Worm (Caenorhabditis elegans) whole organism, L4 larva: Measurements from ENCODE around the gene ZK1236.5.

Experiments used
- Y5F2A.4 ChIP-seq: fragments of 200-800 bp; sonication (Bioruptor generic); optimal IDR thresholded peaks from 2 replicates; lab custom pipeline; 2018; ENCODE audit warnings: mild to moderate bottlenecking, missing genetic modification characterization, missing compliant biosample characterization
- dve-1 ChIP-seq: sonication (generic microtip); optimal IDR thresholded peaks from 2 replicates; lab custom pipeline; 2017; ENCODE audit warnings: antibody characterized with exemption, mild to moderate bottlenecking, missing genetic modification characterization, missing compliant biosample characterization; ENCODE audit not compliant: insufficient read depth
- jun-1 ChIP-seq: fragments of 150-350 bp; optimal IDR thresholded peaks from 2 replicates; lab custom pipeline; 2014; ENCODE audit warnings: missing biosample characterization, missing genetic modification reagents, missing genetic modification characterization
- lir-3 ChIP-seq: sonication (generic microtip); optimal IDR thresholded peaks from 2 replicates; lab custom pipeline; 2016; ENCODE audit warnings: mild to moderate bottlenecking, missing genetic modification characterization, missing compliant biosample characterization
- mdl-1 ChIP-seq, 2 experiments: fragments of 150-350 bp in 1 of 2; sonication (generic microtip) in 1 of 2; optimal IDR thresholded peaks; 2 replicates each; lab custom pipeline; 2014 to 2017; ENCODE audit warnings: missing biosample characterization in 2 of 2, missing genetic modification characterization in 2 of 2
- nhr-11 ChIP-seq: fragments of 150-350 bp; optimal IDR thresholded peaks from 2 replicates; lab custom pipeline; 2014; ENCODE audit warnings: missing biosample characterization, missing genetic modification characterization
- nhr-28 ChIP-seq: fragments of 150-350 bp; optimal IDR thresholded peaks from 2 replicates; lab custom pipeline; 2014; ENCODE audit warnings: missing biosample characterization, missing genetic modification characterization
- nhr-41 ChIP-seq: fragments of 200-800 bp; sonication (Bioruptor generic); IDR thresholded peaks from 2 replicates; pipeline ENCODE4 v1.3.6; 2022; ENCODE audit warnings: missing genetic modification reagents, missing genetic modification characterization, missing compliant biosample characterization
- pha-4 ChIP-seq, 2 experiments: fragments of 150-350 bp in 1 of 2; fragments of 200-800 bp in 1 of 2; sonication (Bioruptor generic) in 1 of 2; IDR thresholded peaks in 1 of 2; optimal IDR thresholded peaks in 1 of 2; 2 replicates each; pipeline versions ENCODE4 v1.3.6 to Lab custom; 2014 to 2022; ENCODE audit warnings: missing genetic modification characterization in 2 of 2, missing genetic modification reagents in 2 of 2, missing biosample characterization in 1 of 2, missing compliant biosample characterization in 1 of 2
- php-3 ChIP-seq: fragments of 200-800 bp; sonication (Bioruptor generic); IDR thresholded peaks from 2 replicates; pipeline ENCODE4 v1.3.6; 2022; ENCODE audit warnings: missing genetic modification reagents, missing genetic modification characterization, missing compliant biosample characterization
- pqm-1 ChIP-seq: sonication (generic microtip); optimal IDR thresholded peaks from 2 replicates; lab custom pipeline; 2017; ENCODE audit warnings: missing biosample characterization, missing genetic modification characterization
- snpc-4 ChIP-seq: fragments of 150-350 bp; optimal IDR thresholded peaks from 2 replicates; lab custom pipeline; 2014; ENCODE audit warnings: missing biosample characterization, missing genetic modification characterization

ce11 chrIII:8394374-8395302 lies 37.4 kb downstream of the ZK1236.5 start, which contains the start of gene ZK353.10:
- TF ChIP-seq dve-1 (tag; lab: Kevin White, UChicago), result no peak
- TF ChIP-seq Y5F2A.4, result no peak
- TF ChIP-seq lir-3, result no peak
- TF ChIP-seq php-3, result no peak
- no peak for TF ChIP-seq snpc-4
- TF ChIP-seq nhr-28 (tag; lab: Kevin White, UChicago), result no peak
- TF ChIP-seq jun-1 (tag; lab: Kevin White, UChicago), result no peak
- TF ChIP-seq nhr-41, result no peak
- no peak for TF ChIP-seq pha-4 (GFP tag; IDR thresholded peaks at IDR 0.05; lab: Robert Waterston, UW)
- TF ChIP-seq pha-4 (tag; optimal IDR thresholded peaks at IDR 0.05; lab: Kevin White, UChicago), result no peak
- no peak for TF ChIP-seq nhr-11 (tag; lab: Kevin White, UChicago)
- TF ChIP-seq mdl-1 (tag; optimal IDR thresholded peaks at IDR 0.05; lab: Kevin White, UChicago), result no peak
- no peak for TF ChIP-seq pqm-1 (tag; lab: Kevin White, UChicago)
